Fruit fly (Drosophila melanogaster) Kc167 (cell line): ENCODE data around the gene CG17593.

Source experiments
- Sin3A ChIP-seq: fragments of >200 bp; optimal IDR thresholded peaks from 2 replicates; lab custom pipeline; 2018; ENCODE audit warnings: missing external identifiers
- psq ChIP-seq: fragments of >200 bp; optimal IDR thresholded peaks from 2 replicates; lab custom pipeline; 2017; ENCODE audit warnings: missing external identifiers

DNA sequence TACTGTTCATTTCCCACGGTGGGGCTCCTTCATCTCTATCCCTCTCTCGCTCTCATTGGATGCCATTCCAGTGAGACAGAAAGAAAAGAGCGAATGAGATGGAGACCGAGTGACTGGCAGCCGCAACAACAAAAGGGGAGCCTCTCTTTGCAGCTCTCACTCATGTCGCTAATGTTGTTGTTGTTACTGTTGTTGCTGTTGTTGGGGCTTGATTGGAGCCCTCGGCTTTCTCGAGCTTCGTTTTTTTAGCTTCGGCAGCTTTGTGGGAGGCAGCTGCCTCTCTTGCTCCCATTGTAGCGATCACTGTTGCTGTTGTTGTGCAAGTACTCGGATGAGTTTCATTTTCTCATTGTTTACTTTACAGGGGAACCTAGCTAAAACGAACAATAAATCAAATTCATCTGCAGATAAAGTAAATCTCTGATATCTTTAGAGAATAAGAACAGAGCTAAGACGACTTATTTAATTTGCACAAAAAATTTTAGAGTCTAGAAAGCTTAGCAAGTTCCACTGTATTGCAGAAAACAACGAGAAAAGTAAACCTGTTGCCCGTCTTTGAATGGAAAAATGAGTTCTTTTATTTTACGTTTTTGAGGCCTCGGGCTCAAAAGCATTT is 19.7 kb downstream of the CG17593 start:
- TF ChIP-seq psq (lab: Kevin White, UChicago) (no peak), Sin3A (lab: Kevin White, UChicago) (no peak)
